Worm (Caenorhabditis elegans) whole organism, mixed stage, embryonic: ENCODE data around the gene clec-50.

Experiments used
- M03D4.4 ChIP-seq: sonication (generic microtip); optimal IDR thresholded peaks from 2 replicates; lab custom pipeline; 2017; ENCODE audit warnings: mild to moderate bottlenecking, missing genetic modification characterization, missing compliant biosample characterization
- bed-3 ChIP-seq: fragments of 200-800 bp; sonication (Bioruptor generic); optimal IDR thresholded peaks from 3 replicates; lab custom pipeline; 2018; ENCODE audit warnings: mild to moderate bottlenecking, missing genetic modification characterization, moderate library complexity, missing compliant biosample characterization
- blmp-1 ChIP-seq: fragments of 150-350 bp; optimal IDR thresholded peaks from 2 replicates; lab custom pipeline; 2014; ENCODE audit warnings: missing biosample characterization, missing genetic modification characterization
- ceh-39 ChIP-seq: fragments of 150-350 bp; optimal IDR thresholded peaks from 2 replicates; lab custom pipeline; 2014; ENCODE audit warnings: missing biosample characterization, missing genetic modification characterization
- ceh-43 ChIP-seq: fragments of 200-800 bp; sonication (Bioruptor generic); optimal IDR thresholded peaks from 2 replicates; lab custom pipeline; 2018; ENCODE audit warnings: mild to moderate bottlenecking, missing genetic modification characterization, moderate library complexity, missing compliant biosample characterization
- ceh-83 ChIP-seq: fragments of 200-800 bp; sonication (Bioruptor generic); optimal IDR thresholded peaks from 2 replicates; lab custom pipeline; 2018; ENCODE audit warnings: mild to moderate bottlenecking, missing genetic modification characterization, missing compliant biosample characterization
- ces-1 ChIP-seq: fragments of 150-350 bp; optimal IDR thresholded peaks from 2 replicates; lab custom pipeline; 2014; ENCODE audit warnings: missing biosample characterization, missing genetic modification reagents, missing genetic modification characterization
- cnd-1 ChIP-seq: fragments of 200-800 bp; sonication (Bioruptor generic); optimal IDR thresholded peaks from 2 replicates; lab custom pipeline; 2018; ENCODE audit warnings: mild to moderate bottlenecking, missing genetic modification characterization, missing compliant biosample characterization
- drap-1 ChIP-seq: fragments of 200-800 bp; sonication (Bioruptor generic); optimal IDR thresholded peaks from 3 replicates; lab custom pipeline; 2018; ENCODE audit warnings: mild to moderate bottlenecking, missing genetic modification characterization, missing compliant biosample characterization
- elt-1 ChIP-seq: sonication (generic microtip); optimal IDR thresholded peaks from 2 replicates; lab custom pipeline; 2017; ENCODE audit warnings: missing genetic modification characterization, mild to moderate bottlenecking, missing compliant biosample characterization, antibody characterized with exemption, moderate library complexity, borderline replicate concordance; ENCODE audit not compliant: insufficient read depth
- elt-3 ChIP-seq: fragments of 150-350 bp; optimal IDR thresholded peaks from 2 replicates; lab custom pipeline; 2014; ENCODE audit warnings: missing biosample characterization, missing genetic modification characterization
- flh-1 ChIP-seq: fragments of 200-800 bp; sonication (Bioruptor generic); optimal IDR thresholded peaks from 2 replicates; lab custom pipeline; 2018; ENCODE audit warnings: mild to moderate bottlenecking, missing genetic modification characterization, moderate library complexity, missing compliant biosample characterization
- ham-2 ChIP-seq: fragments of 200-800 bp; sonication (Bioruptor generic); optimal IDR thresholded peaks from 2 replicates; lab custom pipeline; 2018; ENCODE audit warnings: mild to moderate bottlenecking, missing genetic modification characterization, missing compliant biosample characterization
- hlh-1 ChIP-seq: fragments of 150-350 bp; optimal IDR thresholded peaks from 2 replicates; lab custom pipeline; 2014; ENCODE audit warnings: missing biosample characterization, missing genetic modification reagents, missing genetic modification characterization
- lin-13 ChIP-seq: fragments of 150-350 bp; optimal IDR thresholded peaks from 2 replicates; lab custom pipeline; 2014; ENCODE audit warnings: missing biosample characterization, missing genetic modification characterization
- lin-32 ChIP-seq: fragments of 200-800 bp; sonication (Bioruptor generic); optimal IDR thresholded peaks from 2 replicates; lab custom pipeline; 2018; ENCODE audit warnings: mild to moderate bottlenecking, missing genetic modification characterization, missing compliant biosample characterization
- lsy-2 ChIP-seq: fragments of 150-350 bp; optimal IDR thresholded peaks from 2 replicates; lab custom pipeline; 2014; ENCODE audit warnings: missing biosample characterization, missing genetic modification characterization
- mab-5 ChIP-seq: fragments of 150-350 bp; optimal IDR thresholded peaks from 2 replicates; lab custom pipeline; 2014; ENCODE audit warnings: missing biosample characterization, missing genetic modification characterization
- mep-1 ChIP-seq: fragments of 150-350 bp; optimal IDR thresholded peaks from 2 replicates; lab custom pipeline; 2017; ENCODE audit warnings: missing biosample characterization, missing genetic modification reagents, missing genetic modification characterization, inconsistent platforms
- mls-2 ChIP-seq: sonication (generic microtip); optimal IDR thresholded peaks from 2 replicates; lab custom pipeline; 2016; ENCODE audit warnings: mild to moderate bottlenecking, missing genetic modification characterization, moderate library complexity, missing compliant biosample characterization
- nhr-12 ChIP-seq: fragments of 150-350 bp; optimal IDR thresholded peaks from 2 replicates; lab custom pipeline; 2014; ENCODE audit warnings: missing biosample characterization, missing genetic modification characterization
- nhr-2 ChIP-seq: fragments of 150-350 bp; optimal IDR thresholded peaks from 2 replicates; lab custom pipeline; 2014; ENCODE audit warnings: missing biosample characterization, missing genetic modification characterization
- nhr-237 ChIP-seq: fragments of 150-350 bp; optimal IDR thresholded peaks from 2 replicates; lab custom pipeline; 2014; ENCODE audit warnings: missing biosample characterization, missing genetic modification characterization
- nhr-28 ChIP-seq: fragments of 150-350 bp; optimal IDR thresholded peaks from 2 replicates; lab custom pipeline; 2014; ENCODE audit warnings: missing biosample characterization, missing genetic modification characterization
- nhr-76 ChIP-seq: sonication (generic microtip); optimal IDR thresholded peaks from 2 replicates; lab custom pipeline; 2017; ENCODE audit warnings: missing biosample characterization, missing genetic modification characterization
- pha-4 ChIP-seq: fragments of 150-350 bp; optimal IDR thresholded peaks from 2 replicates; lab custom pipeline; 2018; ENCODE audit warnings: missing biosample characterization, missing genetic modification reagents, missing genetic modification characterization
- sem-2 ChIP-seq: fragments of 200-800 bp; sonication (Bioruptor generic); optimal IDR thresholded peaks from 2 replicates; lab custom pipeline; 2018; ENCODE audit warnings: mild to moderate bottlenecking, missing genetic modification characterization, missing compliant biosample characterization
- snpc-4 ChIP-seq: fragments of 150-350 bp; optimal IDR thresholded peaks from 2 replicates; lab custom pipeline; 2014; ENCODE audit warnings: missing biosample characterization, missing genetic modification characterization
- sptf-1 ChIP-seq: sonication (generic microtip); optimal IDR thresholded peaks from 2 replicates; lab custom pipeline; 2017; ENCODE audit warnings: mild to moderate bottlenecking, missing genetic modification characterization, moderate library complexity, missing compliant biosample characterization
- tbx-8 ChIP-seq: fragments of 200-800 bp; sonication (Bioruptor generic); optimal IDR thresholded peaks from 2 replicates; lab custom pipeline; 2018; ENCODE audit warnings: mild to moderate bottlenecking, missing genetic modification characterization, moderate library complexity, missing compliant biosample characterization
- unc-120 ChIP-seq: sonication (generic microtip); optimal IDR thresholded peaks from 2 replicates; lab custom pipeline; 2017; ENCODE audit warnings: missing genetic modification characterization, missing compliant biosample characterization; ENCODE audit not compliant: poor library complexity, severe bottlenecking
- unc-39 ChIP-seq: fragments of 150-350 bp; optimal IDR thresholded peaks from 2 replicates; lab custom pipeline; 2014; ENCODE audit warnings: missing biosample characterization, missing genetic modification characterization
- unc-62 ChIP-seq: fragments of 150-350 bp; optimal IDR thresholded peaks from 2 replicates; lab custom pipeline; 2014; ENCODE audit warnings: missing biosample characterization, missing genetic modification reagents, missing genetic modification characterization
- zip-8 ChIP-seq: fragments of 150-350 bp; optimal IDR thresholded peaks from 2 replicates; lab custom pipeline; 2014; ENCODE audit warnings: missing biosample characterization, missing genetic modification characterization
- ztf-11 ChIP-seq: fragments of 150-350 bp; optimal IDR thresholded peaks from 2 replicates; lab custom pipeline; 2014; ENCODE audit warnings: missing biosample characterization, missing genetic modification characterization

clec-50 gene

DNA sequence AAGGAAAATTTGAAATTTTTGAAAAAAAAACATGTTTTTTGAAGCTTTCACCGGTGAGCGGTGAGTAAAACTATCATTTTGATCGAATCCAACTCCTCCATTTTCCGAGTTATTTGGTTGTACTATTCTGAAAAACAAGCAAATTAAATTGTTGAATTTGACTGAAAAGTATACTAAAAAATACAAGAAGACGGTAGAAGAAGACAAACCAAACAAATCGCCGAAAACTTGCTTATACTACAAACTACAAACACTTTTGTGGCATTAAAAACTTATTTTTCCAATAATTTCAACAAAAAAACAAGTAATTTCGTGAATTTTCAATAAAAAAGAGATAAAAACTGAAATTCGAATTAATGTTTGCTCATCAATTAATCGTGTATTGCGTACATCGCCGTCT, 23.4 kb upstream of the clec-50 start, which contains the start of gene fbxa-194:
Gene fbxa-194 (minus strand): TSS at position 101 of the 400 bp plus-strand sequence.
- TF ChIP-seq nhr-28 (tag; lab: Kevin White, UChicago) (no peak), pha-4 (tag; lab: Kevin White, UChicago) (no peak), elt-1 (no peak), zip-8 (tag; lab: Kevin White, UChicago) (no peak), lin-13 (tag; lab: Kevin White, UChicago) (no peak), ceh-43 (GFP tag; lab: Kevin White, UChicago) (no peak), ztf-11 (tag; lab: Kevin White, UChicago) (no peak), bed-3 (GFP tag; lab: Kevin White, UChicago) (no peak), ham-2 (GFP tag; lab: Kevin White, UChicago) (no peak), lsy-2 (tag; lab: Kevin White, UChicago) (no peak), unc-120 (no peak), mep-1 (tag; lab: Kevin White, UChicago) (no peak), nhr-12 (tag; lab: Kevin White, UChicago) (no peak), nhr-2 (no peak), cnd-1 (tag; lab: Kevin White, UChicago) (no peak), mab-5 (tag; lab: Kevin White, UChicago) (no peak), unc-62 (GFP tag; lab: Kevin White, UChicago) (no peak), blmp-1 (tag; lab: Kevin White, UChicago) (no peak)

DNA sequence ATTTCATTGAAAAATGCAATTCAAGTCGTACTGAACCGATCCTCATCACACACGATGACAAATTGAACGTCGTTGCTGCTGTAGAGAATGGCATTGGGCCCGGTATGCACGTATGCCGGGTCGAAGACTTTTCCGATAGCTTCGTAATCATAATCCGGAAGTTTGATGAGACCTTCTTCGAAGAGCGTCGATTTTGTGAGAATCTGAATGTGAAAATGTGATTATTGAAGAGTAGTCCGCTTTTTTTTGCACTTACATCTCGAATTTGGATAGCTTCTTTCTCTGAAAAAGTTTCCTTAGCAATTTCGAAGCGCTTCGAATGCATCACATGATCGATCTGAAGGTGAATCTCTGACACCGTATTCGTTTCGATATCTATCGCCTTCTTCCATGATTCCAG, 22.1 kb upstream of the clec-50 start, which contains the start of gene fbxa-118:
Gene fbxa-118 (minus strand): TSS at position 101 of the 400 bp plus-strand sequence.
- TF ChIP-seq mls-2 (tag; lab: Kevin White, UChicago) (no peak), ham-2 (GFP tag; lab: Kevin White, UChicago) (no peak), ceh-83 (GFP tag; lab: Kevin White, UChicago) (no peak), hlh-1 (tag; lab: Kevin White, UChicago) (no peak), blmp-1 (tag; lab: Kevin White, UChicago) (no peak), ztf-11 (tag; lab: Kevin White, UChicago) (no peak), drap-1 (GFP tag; lab: Kevin White, UChicago) (no peak), mep-1 (tag; lab: Kevin White, UChicago) (no peak), ceh-43 (GFP tag; lab: Kevin White, UChicago) (no peak)

DNA sequence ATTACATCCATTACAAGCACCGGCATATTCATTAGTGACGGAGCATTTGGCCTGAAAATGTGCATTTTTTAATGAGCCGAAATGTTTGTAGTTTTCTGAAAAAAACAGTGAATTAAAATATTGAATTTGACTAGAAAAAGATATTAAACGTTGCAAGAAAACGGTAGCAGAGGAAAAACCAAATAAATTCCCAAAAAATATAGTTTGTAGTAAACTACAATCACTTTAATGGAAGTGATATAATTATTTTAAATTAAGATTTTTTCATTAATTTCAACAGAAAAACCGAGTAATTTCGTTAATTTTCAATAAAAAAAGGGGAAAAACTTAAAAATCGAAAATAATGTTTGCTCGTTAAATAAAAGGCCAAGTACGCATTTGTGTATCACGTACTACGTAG, 16.5 kb upstream of the clec-50 start, which contains the start of gene M162.15:
Gene M162.15 (minus strand): TSS at position 101 of the 400 bp plus-strand sequence.
- no peak for TF ChIP-seq pha-4 (tag; lab: Kevin White, UChicago)
- no peak for TF ChIP-seq ceh-43 (GFP tag; lab: Kevin White, UChicago)
- no peak for TF ChIP-seq nhr-237 (tag; lab: Kevin White, UChicago)
- TF ChIP-seq cnd-1 (tag; lab: Kevin White, UChicago) = no peak
- TF ChIP-seq flh-1 (GFP tag; lab: Kevin White, UChicago) = no peak
- TF ChIP-seq zip-8 (tag; lab: Kevin White, UChicago) = no peak
- TF ChIP-seq lin-13 (tag; lab: Kevin White, UChicago) = no peak
- no peak for TF ChIP-seq M03D4.4
- no peak for TF ChIP-seq elt-3 (tag; lab: Kevin White, UChicago)
- no peak for TF ChIP-seq drap-1 (GFP tag; lab: Kevin White, UChicago)
- no peak for TF ChIP-seq nhr-28 (tag; lab: Kevin White, UChicago)
- no peak for TF ChIP-seq lsy-2 (tag; lab: Kevin White, UChicago)
- TF ChIP-seq bed-3 (GFP tag; lab: Kevin White, UChicago) = no peak
- no peak for TF ChIP-seq nhr-76
- TF ChIP-seq unc-39 = no peak
- no peak for TF ChIP-seq snpc-4 (tag; lab: Kevin White, UChicago)
- no peak for TF ChIP-seq unc-120
- no peak for TF ChIP-seq ztf-11 (tag; lab: Kevin White, UChicago)
- TF ChIP-seq elt-1 = no peak
- no peak for TF ChIP-seq tbx-8 (GFP tag; lab: Kevin White, UChicago)

DNA sequence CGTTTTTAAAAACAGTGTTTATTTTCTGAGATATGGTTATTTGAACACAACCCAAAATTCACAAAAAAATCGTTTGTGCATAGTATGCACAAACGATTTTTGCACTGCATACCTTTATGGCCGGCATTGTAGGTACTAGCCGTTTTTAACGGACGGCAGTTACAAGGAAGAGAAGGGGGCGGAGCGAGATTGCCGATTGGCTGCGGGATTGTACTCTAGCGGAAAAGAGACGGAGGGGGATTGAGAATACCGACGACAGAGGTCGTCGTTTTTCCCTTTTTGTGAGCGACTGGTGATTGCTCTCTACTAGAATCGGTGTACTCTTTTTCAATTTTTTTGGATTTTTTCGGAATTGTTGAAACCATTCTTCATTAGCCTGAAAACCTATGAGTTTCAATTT, 12.6 kb upstream of the clec-50 start:
- no peak for TF ChIP-seq zip-8 (tag; lab: Kevin White, UChicago)
- no peak for TF ChIP-seq cnd-1 (tag; lab: Kevin White, UChicago)
- no peak for TF ChIP-seq lin-32 (GFP tag; lab: Kevin White, UChicago)
- TF ChIP-seq flh-1 (GFP tag; lab: Kevin White, UChicago) = no peak
- no peak for TF ChIP-seq nhr-12 (tag; lab: Kevin White, UChicago)
- no peak for TF ChIP-seq snpc-4 (tag; lab: Kevin White, UChicago)
- no peak for TF ChIP-seq mep-1 (tag; lab: Kevin White, UChicago)
- no peak for TF ChIP-seq sptf-1 (tag; lab: Kevin White, UChicago)
- TF ChIP-seq mls-2 (tag; lab: Kevin White, UChicago) = no peak
- TF ChIP-seq ceh-39 (tag; lab: Kevin White, UChicago) = no peak
- no peak for TF ChIP-seq nhr-2
- TF ChIP-seq ham-2 (GFP tag; lab: Kevin White, UChicago) = no peak
- no peak for TF ChIP-seq sem-2 (GFP tag; lab: Kevin White, UChicago)
- TF ChIP-seq pha-4 (tag; lab: Kevin White, UChicago) = no peak
- TF ChIP-seq elt-3 (tag; lab: Kevin White, UChicago) = no peak
- TF ChIP-seq unc-120 = no peak
- TF ChIP-seq ces-1 (GFP tag; lab: Kevin White, UChicago) = no peak
- no peak for TF ChIP-seq nhr-76
